Worm (Caenorhabditis elegans) whole organism, late embryonic: ENCODE data around the gene T07D3.2.

ENCODE experiments used
- C08G9.2 ChIP-seq: sonication (generic microtip); optimal IDR thresholded peaks from 2 replicates; lab custom pipeline; 2016; ENCODE audit warnings: mild to moderate bottlenecking, missing genetic modification characterization, moderate library complexity, missing compliant biosample characterization
- ama-1 ChIP-seq: fragments of 150-350 bp; optimal IDR thresholded peaks from 2 replicates; lab custom pipeline; 2014
- ceh-19 ChIP-seq: fragments of 200-800 bp; sonication (Bioruptor generic); optimal IDR thresholded peaks from 2 replicates; lab custom pipeline; 2018; ENCODE audit warnings: mild to moderate bottlenecking, missing genetic modification characterization, missing compliant biosample characterization
- nhr-11 ChIP-seq: fragments of 150-350 bp; optimal IDR thresholded peaks from 2 replicates; lab custom pipeline; 2014; ENCODE audit warnings: missing biosample characterization, missing genetic modification characterization
- pha-2 ChIP-seq: sonication (generic microtip); optimal IDR thresholded peaks from 2 replicates; lab custom pipeline; 2017; ENCODE audit warnings: mild to moderate bottlenecking, missing genetic modification characterization, missing compliant biosample characterization
- pha-4 ChIP-seq: fragments of 150-350 bp; optimal IDR thresholded peaks from 2 replicates; lab custom pipeline; 2018; ENCODE audit warnings: missing biosample characterization, missing genetic modification reagents, missing genetic modification characterization
- pqm-1 ChIP-seq: sonication (generic microtip); optimal IDR thresholded peaks from 2 replicates; lab custom pipeline; 2016; ENCODE audit warnings: missing genetic modification characterization, missing compliant biosample characterization
- sdc-2 ChIP-seq: sonication (generic microtip); optimal IDR thresholded peaks from 2 replicates; lab custom pipeline; 2016; ENCODE audit warnings: missing genotype, missing genetic modification characterization, missing compliant biosample characterization
- sox-2 ChIP-seq: fragments of 200-800 bp; sonication (Bioruptor generic); IDR thresholded peaks from 2 replicates; pipeline ENCODE4 v1.3.6; 2022; ENCODE audit warnings: missing genetic modification reagents, missing genetic modification characterization, missing compliant biosample characterization
- sox-4 ChIP-seq: sonication (generic microtip); optimal IDR thresholded peaks from 2 replicates; lab custom pipeline; 2017; ENCODE audit warnings: mild to moderate bottlenecking, missing genetic modification characterization, inconsistent platforms, missing compliant biosample characterization

DNA sequence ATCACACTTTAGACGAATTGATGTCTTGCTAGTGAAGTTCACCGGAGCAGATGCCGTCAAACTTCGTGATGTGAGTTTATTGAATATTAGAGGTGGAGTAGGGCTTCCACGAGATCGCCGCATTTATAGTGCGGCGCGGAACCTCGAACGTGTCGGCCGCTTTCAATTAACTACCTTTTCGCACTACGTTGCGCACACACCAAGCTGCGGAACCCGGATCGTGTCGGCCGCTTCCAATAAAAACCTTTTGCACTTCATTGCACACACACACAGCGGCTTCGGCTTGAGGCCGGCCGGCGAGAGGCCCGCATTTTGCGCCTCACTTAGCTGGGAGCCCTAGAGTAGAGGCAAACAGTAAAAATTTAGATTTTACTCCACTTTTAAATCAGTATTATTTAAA, 3.6 kb downstream of the T07D3.2 start:
- TF ChIP-seq sox-2 (GFP tag; lab: Robert Waterston, UW) (no peak), nhr-11 (tag; lab: Kevin White, UChicago) (no peak), C08G9.2 (no peak), pqm-1 (tag; lab: Kevin White, UChicago) (no peak), pha-2 (tag; lab: Kevin White, UChicago) (no peak), ceh-19 (no peak), sox-4 (tag; lab: Kevin White, UChicago) (no peak), ama-1 (lab: Kevin White, UChicago) (no peak), pha-4 (no peak), sdc-2 (tag; lab: Kevin White, UChicago) (no peak)
